Worm (Caenorhabditis elegans): Measurements from ENCODE around the gene srlf-12.
A peak's percentile ranks its signal among the peaks of the same experiment; 100 is the strongest.

The srlf-12 gene

ce11 chrIV:10919770-10920169 is 27.9 kb upstream of the srlf-12 start, which contains the start of gene rbr-2:
rbr-2 (plus strand) TSS chrIV:10920070.
- TF ChIP-seq ceh-13 (GFP tag; optimal IDR thresholded peaks at IDR 0.05) (no peak), tbx-11 (GFP tag; IDR thresholded peaks at IDR 0.05) (no peak), ama-1 (optimal IDR thresholded peaks at IDR 0.05) (no peak), F13C5.2 (tag; optimal IDR thresholded peaks at IDR 0.05) (no peak), hmbx-1 (tag; optimal IDR thresholded peaks at IDR 0.05) (no peak), tra-4 (tag; optimal IDR thresholded peaks at IDR 0.05) (no peak), B0310.2 (tag; optimal IDR thresholded peaks at IDR 0.05) (no peak), flt-1 (GFP tag; IDR thresholded peaks at IDR 0.05) (no peak), hnd-1 (tag; optimal IDR thresholded peaks at IDR 0.05) (no peak), tbx-37 (GFP tag; conservative IDR thresholded peaks at IDR 0.05) (no peak), pes-1 (GFP tag; IDR thresholded peaks at IDR 0.05) (no peak), ceh-36 (tag; optimal IDR thresholded peaks at IDR 0.05) (no peak), hmg-4 (GFP tag; optimal IDR thresholded peaks at IDR 0.05) (no peak), ets-7 (tag; optimal IDR thresholded peaks at IDR 0.05) (no peak), scrt-1 (GFP tag; IDR thresholded peaks at IDR 0.05) (no peak), sea-1 (GFP tag; conservative IDR thresholded peaks at IDR 0.05) (no peak), aly-1 (tag; optimal IDR thresholded peaks at IDR 0.05) (no peak)

- TF ChIP-seq ceh-36 (tag; optimal IDR thresholded peaks at IDR 0.05) (no peak), hmg-4 (GFP tag; optimal IDR thresholded peaks at IDR 0.05) (peak; percentile 13), F13C5.2 (tag; optimal IDR thresholded peaks at IDR 0.05) (peak; percentile 51), scrt-1 (GFP tag; IDR thresholded peaks at IDR 0.05) (no peak), tra-4 (tag; optimal IDR thresholded peaks at IDR 0.05) (no peak)
Measured at ce11 chrIV:10918877-10919560, 27.1 kb upstream of the srlf-12 start.

- TF ChIP-seq tra-4 (tag; optimal IDR thresholded peaks at IDR 0.05) (no peak), ama-1 (optimal IDR thresholded peaks at IDR 0.05) (no peak), tbx-11 (GFP tag; IDR thresholded peaks at IDR 0.05) (no peak), hnd-1 (tag; optimal IDR thresholded peaks at IDR 0.05) (no peak), ets-7 (tag; optimal IDR thresholded peaks at IDR 0.05) (no peak), ceh-36 (tag; optimal IDR thresholded peaks at IDR 0.05) (no peak), tbx-37 (GFP tag; conservative IDR thresholded peaks at IDR 0.05) (no peak), flt-1 (GFP tag; IDR thresholded peaks at IDR 0.05) (no peak), hmbx-1 (tag; optimal IDR thresholded peaks at IDR 0.05) (no peak), ceh-13 (GFP tag; optimal IDR thresholded peaks at IDR 0.05) (no peak), sea-1 (GFP tag; conservative IDR thresholded peaks at IDR 0.05) (no peak), B0310.2 (tag; optimal IDR thresholded peaks at IDR 0.05) (no peak), scrt-1 (GFP tag; IDR thresholded peaks at IDR 0.05) (no peak), hmg-4 (GFP tag; optimal IDR thresholded peaks at IDR 0.05) (no peak), pes-1 (GFP tag; IDR thresholded peaks at IDR 0.05) (no peak), F13C5.2 (tag; optimal IDR thresholded peaks at IDR 0.05) (no peak), aly-1 (tag; optimal IDR thresholded peaks at IDR 0.05) (no peak)
Measured at ce11 chrIV:10916134-10916533, 24.2 kb upstream of the srlf-12 start.

- TF ChIP-seq F13C5.2 (tag; optimal IDR thresholded peaks at IDR 0.05) (no peak), tbx-37 (GFP tag; conservative IDR thresholded peaks at IDR 0.05) (no peak), tbx-11 (GFP tag; IDR thresholded peaks at IDR 0.05) (no peak), aly-1 (tag; optimal IDR thresholded peaks at IDR 0.05) (no peak), scrt-1 (GFP tag; IDR thresholded peaks at IDR 0.05) (no peak), sea-1 (GFP tag; conservative IDR thresholded peaks at IDR 0.05) (no peak), ama-1 (optimal IDR thresholded peaks at IDR 0.05) (no peak), flt-1 (GFP tag; IDR thresholded peaks at IDR 0.05) (no peak), ets-7 (tag; optimal IDR thresholded peaks at IDR 0.05) (no peak)
Measured at ce11 chrIV:10915388-10915787, 23.5 kb upstream of the srlf-12 start, which contains the start of gene ZK593.3. ZK593.3 (plus strand) TSS chrIV:10915688.

- no peak for TF ChIP-seq ceh-36 (tag; optimal IDR thresholded peaks at IDR 0.05)
- no peak for TF ChIP-seq hnd-1 (tag; optimal IDR thresholded peaks at IDR 0.05)
- no peak for TF ChIP-seq F13C5.2 (tag; optimal IDR thresholded peaks at IDR 0.05)
- TF ChIP-seq sea-1 (GFP tag; conservative IDR thresholded peaks at IDR 0.05), result no peak
- TF ChIP-seq aly-1 (tag; optimal IDR thresholded peaks at IDR 0.05), result no peak
- no peak for TF ChIP-seq tra-4 (tag; optimal IDR thresholded peaks at IDR 0.05)
- TF ChIP-seq pes-1 (GFP tag; IDR thresholded peaks at IDR 0.05), result no peak
- TF ChIP-seq scrt-1 (GFP tag; IDR thresholded peaks at IDR 0.05), result no peak
Measured at ce11 chrIV:10913081-10913480, 21.2 kb upstream of the srlf-12 start, which contains the start of gene ZK593.2. ZK593.2 (plus strand) TSS chrIV:10913381.

- TF ChIP-seq sea-1 (GFP tag; conservative IDR thresholded peaks at IDR 0.05), result no peak
- TF ChIP-seq ceh-13 (GFP tag; optimal IDR thresholded peaks at IDR 0.05), result no peak
- no peak for TF ChIP-seq ama-1 (optimal IDR thresholded peaks at IDR 0.05)
- no peak for TF ChIP-seq tbx-11 (GFP tag; IDR thresholded peaks at IDR 0.05)
- no peak for TF ChIP-seq hmbx-1 (tag; optimal IDR thresholded peaks at IDR 0.05)
- TF ChIP-seq ceh-36 (tag; optimal IDR thresholded peaks at IDR 0.05), result no peak
- TF ChIP-seq tra-4 (tag; optimal IDR thresholded peaks at IDR 0.05), result no peak
- no peak for TF ChIP-seq F13C5.2 (tag; optimal IDR thresholded peaks at IDR 0.05)
- no peak for TF ChIP-seq B0310.2 (tag; optimal IDR thresholded peaks at IDR 0.05)
Measured at ce11 chrIV:10909708-10910107, 17.8 kb upstream of the srlf-12 start, which contains the start of gene pyk-2. pyk-2 (plus strand) TSS chrIV:10909913.

- no peak for TF ChIP-seq flt-1 (GFP tag; IDR thresholded peaks at IDR 0.05)
Measured at ce11 chrIV:10909206-10909605, 17.3 kb upstream of the srlf-12 start, which contains the start of gene ZK596.2. ZK596.2 (minus strand) TSS chrIV:10909306.

ce11 chrIV:10904282-10904681 is 12.4 kb upstream of the srlf-12 start, which contains the start of gene ZK596.3:
ZK596.3 (minus strand) TSS chrIV:10904382.
- TF ChIP-seq ets-7 (tag; optimal IDR thresholded peaks at IDR 0.05) (no peak), hmbx-1 (tag; optimal IDR thresholded peaks at IDR 0.05) (no peak), flt-1 (GFP tag; IDR thresholded peaks at IDR 0.05) (no peak), B0310.2 (tag; optimal IDR thresholded peaks at IDR 0.05) (no peak), tbx-11 (GFP tag; IDR thresholded peaks at IDR 0.05) (no peak), aly-1 (tag; optimal IDR thresholded peaks at IDR 0.05) (no peak), pes-1 (GFP tag; IDR thresholded peaks at IDR 0.05) (no peak), F13C5.2 (tag; optimal IDR thresholded peaks at IDR 0.05) (no peak), tbx-37 (GFP tag; conservative IDR thresholded peaks at IDR 0.05) (no peak), ceh-13 (GFP tag; optimal IDR thresholded peaks at IDR 0.05) (no peak)
